Worm (Caenorhabditis elegans): ENCODE results near the gene rbg-3.
A peak's percentile ranks its signal among the peaks of the same experiment; 100 is the strongest.

rbg-3 gene

ce11 chrIII:4754001-4754561 is at the start of gene rbg-3, which contains the start of gene rps-0 (continued):
- TF ChIP-seq Y116A8C.19 (tag; optimal IDR thresholded peaks at IDR 0.05; ENCODE audit: borderline replicate concordance), result no peak
- TF ChIP-seq hlh-4 (tag; optimal IDR thresholded peaks at IDR 0.05), result no peak
- TF ChIP-seq hlh-17 (GFP tag; optimal IDR thresholded peaks at IDR 0.05; ENCODE audit: borderline replicate concordance), result no peak
- peak; percentile 38 for TF ChIP-seq sup-37 (GFP tag; optimal IDR thresholded peaks at IDR 0.05)
- TF ChIP-seq rnt-1 (tag; optimal IDR thresholded peaks at IDR 0.05), result peak; percentile 92
- TF ChIP-seq lir-3 (tag; optimal IDR thresholded peaks at IDR 0.05; ENCODE audit: poor library complexity), result peak; percentile 75
- TF ChIP-seq lin-13 (GFP tag; optimal IDR thresholded peaks at IDR 0.05), result peak; percentile 90
- TF ChIP-seq jun-1 (tag; optimal IDR thresholded peaks at IDR 0.05), result peak; percentile 90
- peak; percentile 84 for TF ChIP-seq ztf-4 (tag; optimal IDR thresholded peaks at IDR 0.05)
- TF ChIP-seq lin-39 (tag; optimal IDR thresholded peaks at IDR 0.05), result peak; percentile 77
- TF ChIP-seq dpl-1 (GFP tag; optimal IDR thresholded peaks at IDR 0.05), result peak; percentile 88 to 93 (median 93)
- peak; percentile 91 for TF ChIP-seq nhr-20 (tag; optimal IDR thresholded peaks at IDR 0.05)
- peak; percentile 76 for TF ChIP-seq skn-1 (tag; optimal IDR thresholded peaks at IDR 0.05)
- peak; percentile 99 for TF ChIP-seq C04F5.9 (tag; optimal IDR thresholded peaks at IDR 0.05)
- TF ChIP-seq lin-14 (GFP tag; optimal IDR thresholded peaks at IDR 0.05), result peak; percentile 95
- no peak for TF ChIP-seq tlp-1 (tag; optimal IDR thresholded peaks at IDR 0.05)
- TF ChIP-seq lin-35 (GFP tag; optimal IDR thresholded peaks at IDR 0.05), result peak; percentile 92 to 95
- TF ChIP-seq ama-1 (optimal IDR thresholded peaks at IDR 0.05), result no peak
- TF ChIP-seq unc-30 (tag; optimal IDR thresholded peaks at IDR 0.05), result no peak
- TF ChIP-seq swsn-7 (tag; optimal IDR thresholded peaks at IDR 0.05), result peak; percentile 92
- TF ChIP-seq fos-1 (tag; optimal IDR thresholded peaks at IDR 0.05), result peak; percentile 88
- peak; percentile 64 for TF ChIP-seq sox-4 (tag; optimal IDR thresholded peaks at IDR 0.05)
- no peak for TF ChIP-seq zag-1 (tag; optimal IDR thresholded peaks at IDR 0.05)
- peak; percentile 47 for TF ChIP-seq snpc-4 (tag; optimal IDR thresholded peaks at IDR 0.05)
- TF ChIP-seq C34B4.2 (tag; optimal IDR thresholded peaks at IDR 0.05), result no peak
- TF ChIP-seq ceh-90 (tag; optimal IDR thresholded peaks at IDR 0.05), result peak; percentile 20
- TF ChIP-seq nhr-237 (tag; optimal IDR thresholded peaks at IDR 0.05), result peak; percentile 49
- TF ChIP-seq fkh-8 (tag; optimal IDR thresholded peaks at IDR 0.05), result peak; percentile 94
- peak; percentile 89 for TF ChIP-seq blmp-1 (tag; optimal IDR thresholded peaks at IDR 0.05)
- peak; percentile 64 for TF ChIP-seq ceh-88 (GFP tag; IDR thresholded peaks at IDR 0.05)
- TF ChIP-seq elt-3 (tag; optimal IDR thresholded peaks at IDR 0.05), result peak in 5 of 6 experiments; percentile 13 to 90 (median 75)
- TF ChIP-seq elt-2 (tag; optimal IDR thresholded peaks at IDR 0.05), result peak; percentile 49

ce11 chrIII:4705207-4705606 is 49.0 kb upstream of the rbg-3 start, which contains the start of gene pgap-2:
Gene pgap-2, plus strand, starts transcription at chrIII:4705507.
- TF ChIP-seq skn-1 (tag; optimal IDR thresholded peaks at IDR 0.05) (no peak), ceh-63 (GFP tag; optimal IDR thresholded peaks at IDR 0.05) (no peak), mdl-1 (tag; optimal IDR thresholded peaks at IDR 0.05) (no peak), fkh-10 (GFP tag; optimal IDR thresholded peaks at IDR 0.05) (no peak), fkh-4 (tag; optimal IDR thresholded peaks at IDR 0.05; ENCODE audit: borderline replicate concordance) (no peak), nhr-84 (tag; optimal IDR thresholded peaks at IDR 0.05) (no peak), rnt-1 (tag; optimal IDR thresholded peaks at IDR 0.05) (no peak), hlh-17 (GFP tag; optimal IDR thresholded peaks at IDR 0.05; ENCODE audit: borderline replicate concordance) (no peak), nhr-237 (tag; optimal IDR thresholded peaks at IDR 0.05) (no peak)

ce11 chrIII:4706678-4707077 is 47.5 kb upstream of the rbg-3 start, which contains the start of gene T04A8.13:
Gene T04A8.13, plus strand, starts transcription at chrIII:4706978.
- TF ChIP-seq nhr-12 (tag; optimal IDR thresholded peaks at IDR 0.05), result no peak
- no peak for TF ChIP-seq efl-1 (optimal IDR thresholded peaks at IDR 0.05)
- peak in 1 of 2 experiments; percentile 2 for TF ChIP-seq efl-1 (GFP tag; optimal IDR thresholded peaks at IDR 0.05 in 1 of 2)

Data from whole organism, L1 larva.